Fruit fly (Drosophila melanogaster): ENCODE measurements around the gene CG32756.

The CG32756 gene

DNA sequence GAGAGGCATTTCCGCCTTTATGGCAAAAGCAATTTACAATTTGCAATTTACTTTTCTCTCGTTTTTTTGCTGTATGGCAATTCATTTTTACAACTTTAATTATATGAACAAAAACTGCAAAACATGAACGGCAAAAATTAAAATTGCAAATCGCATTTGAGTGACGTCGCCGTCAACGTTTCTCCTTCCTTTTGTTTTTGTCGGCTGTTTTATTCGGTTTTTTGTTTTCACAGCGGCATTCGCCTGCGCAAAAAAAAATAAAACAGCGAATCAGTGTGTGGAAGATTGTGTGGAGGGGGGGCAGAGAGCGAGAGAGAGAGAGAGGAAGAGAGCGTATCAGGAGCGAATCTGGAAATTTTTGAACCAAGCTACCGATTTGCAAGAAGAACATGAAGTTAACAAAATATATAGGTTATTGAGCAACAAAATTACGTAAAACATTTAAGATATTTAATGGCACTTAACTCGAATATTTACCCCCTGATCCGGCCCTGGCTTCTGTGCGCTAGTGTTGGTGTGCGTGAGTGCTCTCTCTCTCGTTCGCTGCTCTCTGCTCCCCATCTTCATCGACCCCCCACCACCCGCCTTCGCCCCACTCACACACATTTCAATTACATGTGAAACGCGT lies 26.9 kb upstream of the CG32756 start (continued):
- TF ChIP-seq CG8290 (GFP tag; optimal IDR thresholded peaks at IDR 0.05) (peak; percentile 96), CG8290 (tag; optimal IDR thresholded peaks at IDR 0.05) (peak; percentile 80 to 100), Elba2 (GFP tag; optimal IDR thresholded peaks at IDR 0.05) (peak; percentile 79), knrl (GFP tag; IDR thresholded peaks at IDR 0.05; ENCODE audit: partially characterized antibody) (peak; percentile 86), Spps (tag; optimal IDR thresholded peaks at IDR 0.05) (peak; percentile 94), CG3281 (GFP tag; optimal IDR thresholded peaks at IDR 0.05) (peak; percentile 98), Camta (GFP tag; optimal IDR thresholded peaks at IDR 0.05) (peak; percentile 99), CG10979 (tag; optimal IDR thresholded peaks at IDR 0.05) (peak; percentile 98), lbe (GFP tag; optimal IDR thresholded peaks at IDR 0.05) (peak; percentile 98), ac (GFP tag; optimal IDR thresholded peaks at IDR 0.05) (peak; percentile 83), B-H1 (GFP tag; IDR thresholded peaks at IDR 0.05) (peak; percentile 99), sob (GFP tag; IDR thresholded peaks at IDR 0.05) (peak; percentile 100), gcm2 (GFP tag; optimal IDR thresholded peaks at IDR 0.05) (peak; percentile 98), MBD-R2 (GFP tag; IDR thresholded peaks at IDR 0.05) (peak; percentile 99), Gsc (GFP tag; IDR thresholded peaks at IDR 0.05) (peak; percentile 99), CG43689 (GFP tag; IDR thresholded peaks at IDR 0.05) (peak; percentile 98), Sin3A (optimal IDR thresholded peaks at IDR 0.05) (no peak), ken (GFP tag; IDR thresholded peaks at IDR 0.05) (peak; percentile 100), Lpt (GFP tag; optimal IDR thresholded peaks at IDR 0.05) (no peak), onecut (GFP tag; IDR thresholded peaks at IDR 0.05) (peak; percentile 97), trem (tag; optimal IDR thresholded peaks at IDR 0.05) (peak; percentile 90), hth (optimal IDR thresholded peaks at IDR 0.05) (no peak), sima (GFP tag; optimal IDR thresholded peaks at IDR 0.05) (peak; percentile 94), Neu2 (GFP tag; optimal IDR thresholded peaks at IDR 0.05; ENCODE audit: borderline replicate concordance) (peak; percentile 91), nerfin-1 (tag; optimal IDR thresholded peaks at IDR 0.05) (peak; percentile 96), CG13123 (GFP tag; optimal IDR thresholded peaks at IDR 0.05) (peak; percentile 97), zfh1 (GFP tag; IDR thresholded peaks at IDR 0.05) (peak; percentile 99), Hr3 (GFP tag; optimal IDR thresholded peaks at IDR 0.05) (peak; percentile 99), hb (GFP tag; IDR thresholded peaks at IDR 0.05; ENCODE audit: partially characterized antibody) (peak; percentile 72; the same call in 2 of the 3 replicates), amos (GFP tag; IDR thresholded peaks at IDR 0.05; ENCODE audit: partially characterized antibody) (peak; percentile 86; the same call in 1 of the 2 replicates), Ets65A (GFP tag) (peak; percentile 100), CG9215 (GFP tag; IDR thresholded peaks at IDR 0.05) (peak; percentile 99), CG7928 (GFP tag; optimal IDR thresholded peaks at IDR 0.05) (peak; percentile 84), gce (GFP tag; IDR thresholded peaks at IDR 0.05) (peak; percentile 99), lmd (GFP tag; IDR thresholded peaks at IDR 0.05) (peak; percentile 100), Ptx1 (GFP tag; IDR thresholded peaks at IDR 0.05) (peak; percentile 100), fd3F (GFP tag; optimal IDR thresholded peaks at IDR 0.05) (peak; percentile 98), CG10431 (GFP tag; optimal IDR thresholded peaks at IDR 0.05) (peak; percentile 90), CG9797 (GFP tag; optimal IDR thresholded peaks at IDR 0.05) (peak; percentile 57), bigmax (GFP tag; optimal IDR thresholded peaks at IDR 0.05) (peak; percentile 78), croc (GFP tag; conservative IDR thresholded peaks at IDR 0.05) (peak; percentile 99), row (GFP tag; IDR thresholded peaks at IDR 0.05) (peak; percentile 100), Myb (GFP tag; optimal IDR thresholded peaks at IDR 0.05) (peak; percentile 94), CG1233 (GFP tag; optimal IDR thresholded peaks at IDR 0.05) (peak; percentile 98), lov (optimal IDR thresholded peaks at IDR 0.05) (no peak), lov (GFP tag; IDR thresholded peaks at IDR 0.05) (peak; percentile 99), CG31224 (GFP tag; IDR thresholded peaks at IDR 0.05) (peak; percentile 97), CG10959 (GFP tag; IDR thresholded peaks at IDR 0.05) (peak; percentile 99), kni (GFP tag; optimal IDR thresholded peaks at IDR 0.05) (peak; percentile 78), ewg (GFP tag; optimal IDR thresholded peaks at IDR 0.05) (peak; percentile 98), Trl (optimal IDR thresholded peaks at IDR 0.05) (peak; percentile 89 to 97), Trl (GFP tag; optimal IDR thresholded peaks at IDR 0.05) (peak; percentile 99), sim (GFP tag; IDR thresholded peaks at IDR 0.05) (peak; percentile 95)
